Fruit fly (Drosophila melanogaster) whole organism, pupa: ENCODE results near the gene Iyd.

Experiments used
- CG10348 ChIP-seq: fragments of 200-800 bp; sonication (Bioruptor generic); IDR thresholded peaks from 2 replicates; pipeline ENCODE4 v1.3.6; 2022; ENCODE audit warnings: missing biosample characterization, missing genetic modification characterization
- CG14655 ChIP-seq: fragments of 200-800 bp; sonication (Bioruptor generic); optimal IDR thresholded peaks from 3 replicates; lab custom pipeline; 2017; ENCODE audit warnings: mild to moderate bottlenecking, missing biosample characterization, missing genetic modification reagents, missing genetic modification characterization
- CG32121 ChIP-seq: fragments of 200-800 bp; sonication (Bioruptor generic); IDR thresholded peaks from 2 replicates; pipeline ENCODE4 v1.3.6; 2022; ENCODE audit warnings: missing biosample characterization, missing genetic modification characterization
- CG4496 ChIP-seq: fragments of 200-800 bp; sonication (Bioruptor generic); IDR thresholded peaks from 3 replicates; pipeline ENCODE4 v1.3.6; 2022; ENCODE audit warnings: missing biosample characterization, missing genetic modification characterization
- CG8159 ChIP-seq: fragments of 200-800 bp; sonication (Bioruptor generic); optimal IDR thresholded peaks from 3 replicates; lab custom pipeline; 2018; ENCODE audit warnings: missing biosample characterization, mild to moderate bottlenecking, missing genetic modification characterization, moderate library complexity
- D1 ChIP-seq: fragments of 200-800 bp; sonication (Bioruptor generic); optimal IDR thresholded peaks from 2 replicates; lab custom pipeline; 2018; ENCODE audit warnings: missing biosample characterization, mild to moderate bottlenecking, missing genetic modification characterization, moderate library complexity
- EcR ChIP-seq: fragments of 200-800 bp; sonication (Bioruptor generic); optimal IDR thresholded peaks from 3 replicates; lab custom pipeline; 2019; ENCODE audit warnings: missing biosample characterization, missing genetic modification characterization, mild to moderate bottlenecking, moderate library complexity, missing genetic modification reagents
- Pif1B ChIP-seq: fragments of 200-800 bp; sonication (Bioruptor generic); optimal IDR thresholded peaks from 3 replicates; lab custom pipeline; 2016; ENCODE audit warnings: missing biosample characterization, missing genetic modification characterization
- fd96Ca ChIP-seq: fragments of 200-800 bp; sonication (Bioruptor generic); IDR thresholded peaks from 3 replicates; pipeline ENCODE4 v1.3.6; 2022; ENCODE audit warnings: missing biosample characterization, missing genetic modification characterization
- gl ChIP-seq: fragments of 200-800 bp; sonication (Bioruptor generic); optimal IDR thresholded peaks from 2 replicates; lab custom pipeline; 2018; ENCODE audit warnings: missing biosample characterization, mild to moderate bottlenecking, missing genetic modification characterization
- rn ChIP-seq: fragments of 200-800 bp; sonication (Bioruptor generic); IDR thresholded peaks from 2 replicates; pipeline ENCODE4 v1.3.6; 2022; ENCODE audit warnings: missing biosample characterization, missing genetic modification characterization

DNA sequence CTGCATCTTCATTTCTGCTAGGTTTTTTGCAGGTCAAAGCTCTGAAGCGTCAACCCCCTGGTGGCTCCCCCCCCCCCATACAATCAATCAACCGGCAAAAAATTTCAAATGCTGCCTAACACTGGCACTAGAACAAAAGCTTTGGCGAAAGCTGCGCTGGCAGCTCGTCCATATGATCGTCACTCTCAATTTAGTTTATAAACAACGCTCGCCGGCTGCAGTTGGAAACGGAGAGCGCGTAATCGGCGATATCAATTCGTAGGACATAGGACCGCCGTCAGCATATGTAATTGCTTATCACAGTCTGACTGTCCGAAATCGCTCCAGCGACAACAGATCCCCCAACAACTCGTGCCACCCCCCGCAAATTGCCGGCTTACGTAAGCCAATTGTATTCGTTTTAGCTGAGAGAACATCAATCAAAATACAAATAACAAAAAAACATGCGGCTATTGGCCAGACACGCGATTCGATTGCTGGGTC, 25.6 kb downstream of the Iyd start, which contains the start of gene Mocs1:
- TF ChIP-seq CG14655 (GFP tag; lab: Kevin White, UChicago) (no peak), EcR (GFP tag; lab: Kevin White, UChicago) (no peak), gl (tag; lab: Kevin White, UChicago) (no peak), D1 (tag; lab: Kevin White, UChicago) (no peak), Pif1B (no peak), rn (no peak), CG4496 (GFP tag; lab: Robert Waterston, UW) (no peak), CG8159 (tag; lab: Kevin White, UChicago) (no peak), CG10348 (GFP tag; lab: Robert Waterston, UW) (no peak), fd96Ca (GFP tag; lab: Robert Waterston, UW) (peak; percentile 48; the same call in 2 of the 3 replicates), CG32121 (GFP tag; lab: Robert Waterston, UW) (peak; percentile 54)
